Fruit fly (Drosophila melanogaster): ENCODE measurements around the gene sinah.

Gene sinah

dm6 chr3L:16842087-16842567 is 16.8 kb upstream of the sinah start, which contains the start of gene TSG101 (continued):
- peak; percentile 34 for TF ChIP-seq CG33213 (GFP tag; optimal IDR thresholded peaks at IDR 0.05)
- no peak for TF ChIP-seq B-H2 (GFP tag; optimal IDR thresholded peaks at IDR 0.05)
- TF ChIP-seq da (GFP tag; optimal IDR thresholded peaks at IDR 0.05) = no peak
- no peak for TF ChIP-seq CG14050 (GFP tag; IDR thresholded peaks at IDR 0.05)
- TF ChIP-seq Aef1 (GFP tag; IDR thresholded peaks at IDR 0.05) = no peak
- no peak for TF ChIP-seq pb (GFP tag; optimal IDR thresholded peaks at IDR 0.05)
- peak; percentile 85 for TF ChIP-seq CG2116 (GFP tag; optimal IDR thresholded peaks at IDR 0.05)
- no peak for TF ChIP-seq Oaz (GFP tag; IDR thresholded peaks at IDR 0.05)
- no peak for TF ChIP-seq CG11696 (GFP tag; IDR thresholded peaks at IDR 0.05)
- no peak for TF ChIP-seq Taf1 (GFP tag; IDR thresholded peaks at IDR 0.05)
- TF ChIP-seq CG2712 (tag; optimal IDR thresholded peaks at IDR 0.05) = peak; percentile 38
- no peak for TF ChIP-seq h (optimal IDR thresholded peaks at IDR 0.05)
- TF ChIP-seq pho (GFP tag; optimal IDR thresholded peaks at IDR 0.05) = no peak
- no peak for TF ChIP-seq gcm2 (GFP tag; optimal IDR thresholded peaks at IDR 0.05)
- TF ChIP-seq Bdp1 (GFP tag; optimal IDR thresholded peaks at IDR 0.05) = no peak
- TF ChIP-seq CG6791 (GFP tag; IDR thresholded peaks at IDR 0.05; ENCODE audit: partially characterized antibody) = peak; percentile 38; the same call in 1 of the 3 replicates
- TF ChIP-seq eyg (GFP tag; optimal IDR thresholded peaks at IDR 0.05) = no peak
- no peak for TF ChIP-seq Stat92E (GFP tag; optimal IDR thresholded peaks at IDR 0.05)
- no peak for TF ChIP-seq CG18011 (GFP tag; optimal IDR thresholded peaks at IDR 0.05)
- TF ChIP-seq CG10979 (tag; optimal IDR thresholded peaks at IDR 0.05) = no peak
- TF ChIP-seq CG31388 (GFP tag; optimal IDR thresholded peaks at IDR 0.05) = no peak
- TF ChIP-seq sisA (GFP tag; IDR thresholded peaks at IDR 0.05) = no peak
- TF ChIP-seq Gug (GFP tag; IDR thresholded peaks at IDR 0.05) = no peak
- TF ChIP-seq Sox100B (GFP tag; optimal IDR thresholded peaks at IDR 0.05) = no peak
- TF ChIP-seq HLH4C (GFP tag; IDR thresholded peaks at IDR 0.05; ENCODE audit: partially characterized antibody) = no peak
- TF ChIP-seq pita (GFP tag; optimal IDR thresholded peaks at IDR 0.05) = no peak
- TF ChIP-seq GATAe (GFP tag; conservative IDR thresholded peaks at IDR 0.05) = no peak
- no peak for TF ChIP-seq trh (GFP tag; optimal IDR thresholded peaks at IDR 0.05)
- TF ChIP-seq aop (GFP tag; IDR thresholded peaks at IDR 0.05) = no peak
- no peak for TF ChIP-seq CG14014 (GFP tag; IDR thresholded peaks at IDR 0.05)
- TF ChIP-seq Dp (GFP tag; optimal IDR thresholded peaks at IDR 0.05) = peak; percentile 50
- peak; percentile 10 for TF ChIP-seq grau (tag; optimal IDR thresholded peaks at IDR 0.05)
- TF ChIP-seq Mes4 (GFP tag; optimal IDR thresholded peaks at IDR 0.05) = no peak
- TF ChIP-seq fd102C (GFP tag; optimal IDR thresholded peaks at IDR 0.05) = no peak
- no peak for TF ChIP-seq Ssrp (tag; optimal IDR thresholded peaks at IDR 0.05)
- TF ChIP-seq CG17359 (tag; optimal IDR thresholded peaks at IDR 0.05) = no peak
- TF ChIP-seq vvl (GFP tag; IDR thresholded peaks at IDR 0.05) = no peak
- no peak for TF ChIP-seq CG15479 (GFP tag; optimal IDR thresholded peaks at IDR 0.05)
- TF ChIP-seq CG2199 (GFP tag; IDR thresholded peaks at IDR 0.05) = no peak
- TF ChIP-seq mld (GFP tag; IDR thresholded peaks at IDR 0.05; ENCODE audit: partially characterized antibody) = no peak
- TF ChIP-seq unc-4 (GFP tag; IDR thresholded peaks at IDR 0.05; ENCODE audit: partially characterized antibody) = peak; percentile 61; the same call in 1 of the 2 replicates
- peak; percentile 47 for TF ChIP-seq nmo (GFP tag; optimal IDR thresholded peaks at IDR 0.05)
- TF ChIP-seq Ets97D (GFP tag; optimal IDR thresholded peaks at IDR 0.05) = peak; percentile 27
- TF ChIP-seq so (GFP tag; IDR thresholded peaks at IDR 0.05) = no peak
- TF ChIP-seq gfzf (GFP tag; optimal IDR thresholded peaks at IDR 0.05) = peak; percentile 92
- TF ChIP-seq CG7357 (GFP tag; IDR thresholded peaks at IDR 0.05) = no peak
- TF ChIP-seq klu (GFP tag; IDR thresholded peaks at IDR 0.05) = no peak
- peak; percentile 66 for TF ChIP-seq knrl (GFP tag; IDR thresholded peaks at IDR 0.05; ENCODE audit: partially characterized antibody)
- peak; percentile 66 for TF ChIP-seq CoRest (tag; optimal IDR thresholded peaks at IDR 0.05)
- TF ChIP-seq btn (GFP tag; optimal IDR thresholded peaks at IDR 0.05) = no peak
- TF ChIP-seq CG32767 (GFP tag; IDR thresholded peaks at IDR 0.05) = no peak
- no peak for TF ChIP-seq schlank (tag; optimal IDR thresholded peaks at IDR 0.05)
